Worm (Caenorhabditis elegans): Measurements from ENCODE around the gene C53D6.4.

C53D6.4 gene

DNA sequence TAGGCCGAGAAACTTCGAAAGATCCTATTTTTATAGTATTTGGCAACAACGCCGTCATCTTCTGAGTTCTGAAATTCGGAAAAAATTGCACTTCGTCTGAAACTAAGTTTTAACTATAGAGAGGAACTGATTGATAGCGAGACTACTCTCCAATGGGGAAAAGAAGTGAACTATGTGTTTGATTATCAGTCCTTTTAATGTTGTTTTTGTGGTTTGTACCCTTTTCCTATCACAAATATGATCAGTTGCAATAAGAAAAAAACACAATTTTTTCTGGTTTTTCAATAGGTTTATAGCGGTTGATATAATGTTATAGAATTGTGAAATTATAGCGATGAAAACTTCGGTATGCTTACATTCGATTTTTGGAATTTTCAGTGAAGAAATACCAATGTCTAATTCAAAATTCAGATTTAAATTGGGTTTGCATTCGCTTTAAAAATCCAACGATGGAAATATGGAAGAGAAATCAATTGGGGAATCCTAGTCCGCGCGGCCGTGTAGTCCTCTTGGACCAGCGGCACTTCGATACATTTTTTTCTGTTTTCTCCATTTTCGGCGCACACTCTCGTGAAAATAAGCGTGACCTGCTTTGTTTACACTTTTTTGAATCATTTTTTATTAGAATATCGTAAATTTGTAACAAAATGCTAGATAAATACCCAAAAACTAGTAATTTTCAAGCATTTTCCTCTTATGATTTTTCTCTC is 47.3 kb downstream of the C53D6.4 start, which contains the start of gene C53B4.3 (continued):
- TF ChIP-seq K09A11.1 (tag; optimal IDR thresholded peaks at IDR 0.05; ENCODE audit: insufficient read depth) (no peak), Y22D7AL.16 (tag; optimal IDR thresholded peaks at IDR 0.05) (no peak), pax-1 (tag; optimal IDR thresholded peaks at IDR 0.05) (no peak), odd-2 (tag; optimal IDR thresholded peaks at IDR 0.05) (no peak), nhr-11 (tag; optimal IDR thresholded peaks at IDR 0.05) (no peak), ceh-48 (tag; optimal IDR thresholded peaks at IDR 0.05) (no peak), elt-2 (tag; optimal IDR thresholded peaks at IDR 0.05) (no peak), ceh-30 (tag; optimal IDR thresholded peaks at IDR 0.05) (no peak), pha-4 (tag; optimal IDR thresholded peaks at IDR 0.05) (no peak), lin-11 (tag; optimal IDR thresholded peaks at IDR 0.05) (no peak), lim-6 (tag; optimal IDR thresholded peaks at IDR 0.05) (peak; percentile 75), sox-4 (tag; optimal IDR thresholded peaks at IDR 0.05) (no peak), unc-55 (GFP tag; optimal IDR thresholded peaks at IDR 0.05) (no peak), C38D4.7 (GFP tag; optimal IDR thresholded peaks at IDR 0.05) (no peak), sdc-2 (tag; optimal IDR thresholded peaks at IDR 0.05) (peak; percentile 57), mec-3 (tag; optimal IDR thresholded peaks at IDR 0.05; ENCODE audit: borderline replicate concordance) (no peak), pha-2 (tag; optimal IDR thresholded peaks at IDR 0.05) (no peak), ahr-1 (tag; optimal IDR thresholded peaks at IDR 0.05) (peak; percentile 9), ceh-34 (tag; optimal IDR thresholded peaks at IDR 0.05) (peak; percentile 41), ceh-14 (tag; optimal IDR thresholded peaks at IDR 0.05) (peak; percentile 53), C08G9.2 (tag; optimal IDR thresholded peaks at IDR 0.05) (peak; percentile 97), sox-2 (GFP tag; IDR thresholded peaks at IDR 0.05) (no peak), fax-1 (tag; optimal IDR thresholded peaks at IDR 0.05) (peak; percentile 41), ceh-22 (tag; optimal IDR thresholded peaks at IDR 0.05) (no peak), rnt-1 (tag; optimal IDR thresholded peaks at IDR 0.05) (peak; percentile 83), fkh-6 (tag; optimal IDR thresholded peaks at IDR 0.05) (peak; percentile 70), ceh-24 (tag; optimal IDR thresholded peaks at IDR 0.05) (no peak), madf-2 (tag; optimal IDR thresholded peaks at IDR 0.05) (no peak), ama-1 (optimal IDR thresholded peaks at IDR 0.05) (no peak), pqm-1 (tag; optimal IDR thresholded peaks at IDR 0.05) (no peak), pros-1 (tag; optimal IDR thresholded peaks at IDR 0.05) (no peak), dmd-4 (tag; optimal IDR thresholded peaks at IDR 0.05; ENCODE audit: borderline replicate concordance) (no peak), pat-9 (tag; optimal IDR thresholded peaks at IDR 0.05) (no peak), tbx-7 (tag; optimal IDR thresholded peaks at IDR 0.05) (peak; percentile 96), npax-4 (tag; optimal IDR thresholded peaks at IDR 0.05) (no peak), hlh-6 (tag; optimal IDR thresholded peaks at IDR 0.05) (no peak), eyg-1 (tag; optimal IDR thresholded peaks at IDR 0.05) (no peak), tbx-2 (tag; optimal IDR thresholded peaks at IDR 0.05) (peak; percentile 87), che-1 (tag; optimal IDR thresholded peaks at IDR 0.05) (no peak), nhr-232 (tag; optimal IDR thresholded peaks at IDR 0.05) (no peak), unc-42 (tag; optimal IDR thresholded peaks at IDR 0.05) (peak; percentile 14), fkh-10 (GFP tag; optimal IDR thresholded peaks at IDR 0.05) (no peak), hlh-13 (GFP tag; optimal IDR thresholded peaks at IDR 0.05) (no peak), zip-5 (tag; optimal IDR thresholded peaks at IDR 0.05) (peak; percentile 89), ets-4 (tag; optimal IDR thresholded peaks at IDR 0.05) (peak; percentile 89), syd-9 (tag; optimal IDR thresholded peaks at IDR 0.05) (no peak), ceh-19 (GFP tag; optimal IDR thresholded peaks at IDR 0.05) (no peak), ceh-45 (GFP tag; IDR thresholded peaks at IDR 0.05) (no peak), pag-3 (tag; optimal IDR thresholded peaks at IDR 0.05; ENCODE audit: borderline replicate concordance) (no peak), hlh-30 (tag; optimal IDR thresholded peaks at IDR 0.05; ENCODE audit: insufficient read depth) (no peak), ttx-3 (tag; optimal IDR thresholded peaks at IDR 0.05) (peak; percentile 15), ceh-31 (tag; optimal IDR thresholded peaks at IDR 0.05) (peak; percentile 93)

Measured in whole organism, late embryonic.